Worm (Caenorhabditis elegans) whole organism, L3 larva: Measurements from ENCODE around the gene C34C6.10.

Experiments
- R02D3.7 ChIP-seq: fragments of 150-350 bp; optimal IDR thresholded peaks from 2 replicates; lab custom pipeline; 2014; ENCODE audit warnings: missing biosample characterization, missing genetic modification characterization
- ama-1 ChIP-seq: fragments of 150-350 bp; optimal IDR thresholded peaks from 2 replicates; lab custom pipeline; 2018
- ceh-28 ChIP-seq: fragments of 150-350 bp; optimal IDR thresholded peaks from 2 replicates; lab custom pipeline; 2014; ENCODE audit warnings: missing biosample characterization, missing genetic modification reagents, missing genetic modification characterization
- ceh-9 ChIP-seq: sonication (generic microtip); optimal IDR thresholded peaks from 2 replicates; lab custom pipeline; 2018; ENCODE audit warnings: missing biosample characterization, missing genetic modification characterization
- egl-27 ChIP-seq: sonication (generic microtip); optimal IDR thresholded peaks from 4 replicates; lab custom pipeline; 2017; ENCODE audit warnings: missing biosample characterization, missing genetic modification reagents, missing genetic modification characterization
- egl-5 ChIP-seq: fragments of 150-350 bp; optimal IDR thresholded peaks from 2 replicates; lab custom pipeline; 2017; ENCODE audit warnings: missing biosample characterization, missing genetic modification reagents, missing genetic modification characterization, inconsistent platforms
- elt-1 ChIP-seq: fragments of 150-350 bp; optimal IDR thresholded peaks from 2 replicates; lab custom pipeline; 2014; ENCODE audit warnings: missing biosample characterization, missing genetic modification characterization
- elt-2 ChIP-seq: sonication (generic microtip); optimal IDR thresholded peaks from 2 replicates; lab custom pipeline; 2016; ENCODE audit warnings: missing genetic modification reagents, mild to moderate bottlenecking, missing genetic modification characterization, missing compliant biosample characterization
- elt-3 ChIP-seq, 3 experiments: fragments of 150-350 bp in 1 of 3; sonication (generic microtip) in 2 of 3; optimal IDR thresholded peaks; 2 replicates in 2 of 3; 4 replicates in 1 of 3; lab custom pipeline; 2014 to 2017; ENCODE audit warnings: missing biosample characterization in 3 of 3, missing genetic modification characterization in 3 of 3
- eor-1 ChIP-seq, 2 experiments: fragments of 150-350 bp; optimal IDR thresholded peaks; 2 replicates each; lab custom pipeline; 2014 to 2018; ENCODE audit warnings: missing biosample characterization in 2 of 2, missing genetic modification characterization in 2 of 2
- fkh-10 ChIP-seq: sonication (generic microtip); optimal IDR thresholded peaks from 2 replicates; lab custom pipeline; 2017; ENCODE audit warnings: missing biosample characterization, missing genetic modification reagents, missing genetic modification characterization
- fkh-2 ChIP-seq: fragments of 150-350 bp; optimal IDR thresholded peaks from 2 replicates; lab custom pipeline; 2014; ENCODE audit warnings: missing biosample characterization, missing genetic modification reagents, missing genetic modification characterization
- lin-15B ChIP-seq: fragments of 150-350 bp; optimal IDR thresholded peaks from 2 replicates; lab custom pipeline; 2014; ENCODE audit warnings: missing biosample characterization, missing genetic modification characterization
- mml-1 ChIP-seq: fragments of 150-350 bp; sonication (generic microtip); optimal IDR thresholded peaks from 3 replicates; lab custom pipeline; 2014; ENCODE audit warnings: missing biosample characterization, missing genetic modification characterization
- nfya-1 ChIP-seq: sonication (generic microtip); optimal IDR thresholded peaks from 2 replicates; lab custom pipeline; 2017; ENCODE audit warnings: missing genetic modification characterization, mild to moderate bottlenecking, missing compliant biosample characterization, antibody characterized with exemption, moderate library complexity; ENCODE audit not compliant: insufficient read depth
- nhr-23 ChIP-seq: fragments of 150-350 bp; optimal IDR thresholded peaks from 2 replicates; lab custom pipeline; 2014; ENCODE audit warnings: missing biosample characterization, missing genetic modification reagents, missing genetic modification characterization
- nhr-25 ChIP-seq: sonication (generic microtip); optimal IDR thresholded peaks from 2 replicates; lab custom pipeline; 2017; ENCODE audit warnings: missing biosample characterization, missing genetic modification characterization
- nhr-67 ChIP-seq: fragments of 150-350 bp; optimal IDR thresholded peaks from 2 replicates; lab custom pipeline; 2014; ENCODE audit warnings: missing biosample characterization, missing genetic modification characterization
- nhr-76 ChIP-seq: fragments of 150-350 bp; sonication (generic microtip); optimal IDR thresholded peaks from 5 replicates; lab custom pipeline; 2014; ENCODE audit warnings: missing biosample characterization, missing genetic modification characterization
- nhr-77 ChIP-seq: fragments of 150-350 bp; optimal IDR thresholded peaks from 2 replicates; lab custom pipeline; 2014; ENCODE audit warnings: missing biosample characterization, missing genetic modification characterization
- pha-4 ChIP-seq: fragments of 150-350 bp; optimal IDR thresholded peaks from 2 replicates; lab custom pipeline; 2014; ENCODE audit warnings: missing biosample characterization, missing genetic modification reagents, missing genetic modification characterization
- pqm-1 ChIP-seq: fragments of 150-350 bp; optimal IDR thresholded peaks from 2 replicates; lab custom pipeline; 2017; ENCODE audit warnings: missing biosample characterization, missing genetic modification characterization, inconsistent platforms
- sea-2 ChIP-seq: fragments of 150-350 bp; sonication (generic microtip); optimal IDR thresholded peaks from 4 replicates; lab custom pipeline; 2014; ENCODE audit warnings: missing biosample characterization, missing genetic modification reagents, missing genetic modification characterization
- skn-1 ChIP-seq: fragments of 150-350 bp; optimal IDR thresholded peaks from 2 replicates; lab custom pipeline; 2014; ENCODE audit warnings: missing biosample characterization, missing genetic modification characterization
- tbx-2 ChIP-seq: sonication (generic microtip); optimal IDR thresholded peaks from 2 replicates; lab custom pipeline; 2016; ENCODE audit warnings: mild to moderate bottlenecking, missing genetic modification characterization, missing compliant biosample characterization
- unc-62 ChIP-seq: fragments of 150-350 bp; sonication (generic microtip); optimal IDR thresholded peaks from 4 replicates; lab custom pipeline; 2014; ENCODE audit warnings: missing biosample characterization, missing genetic modification reagents, missing genetic modification characterization
- ztf-11 ChIP-seq: fragments of 150-350 bp; optimal IDR thresholded peaks from 2 replicates; lab custom pipeline; 2014; ENCODE audit warnings: missing biosample characterization, missing genetic modification characterization
- ztf-4 ChIP-seq: fragments of 150-350 bp; optimal IDR thresholded peaks from 2 replicates; lab custom pipeline; 2014; ENCODE audit warnings: missing biosample characterization, missing genetic modification characterization

C34C6.10 gene

ce11 chrII:8704413-8704874 lies 8.8 kb upstream of the C34C6.10 start, which contains the start of gene prx-5:
Gene prx-5, plus strand, starts transcription at chrII:8704824.
- no peak for TF ChIP-seq fkh-10 (GFP tag; lab: Kevin White, UChicago)
- TF ChIP-seq skn-1 (tag; lab: Kevin White, UChicago), result no peak
- peak; percentile 43 for TF ChIP-seq ceh-28 (tag; lab: Kevin White, UChicago)
- TF ChIP-seq ceh-9 (tag; lab: Kevin White, UChicago), result no peak
- no peak for TF ChIP-seq nhr-67
- peak; percentile 67 for TF ChIP-seq elt-2 (tag; lab: Kevin White, UChicago)
- TF ChIP-seq lin-15B, result no peak
- no peak for TF ChIP-seq nhr-76 (tag; lab: Kevin White, UChicago)
- no peak for TF ChIP-seq eor-1 (tag; optimal IDR thresholded peaks at IDR 0.05; lab: Kevin White, UChicago)
- peak; percentile 50 for TF ChIP-seq pqm-1 (tag; lab: Kevin White, UChicago)
- no peak for TF ChIP-seq ztf-4 (tag; lab: Kevin White, UChicago)
- no peak for TF ChIP-seq tbx-2 (tag; lab: Kevin White, UChicago)

- TF ChIP-seq pqm-1 (tag; lab: Kevin White, UChicago), result no peak
- TF ChIP-seq egl-5 (tag; lab: Kevin White, UChicago), result no peak
- TF ChIP-seq fkh-10 (GFP tag; lab: Kevin White, UChicago), result no peak
- no peak for TF ChIP-seq ztf-11
- TF ChIP-seq elt-3 (tag; optimal IDR thresholded peaks at IDR 0.05; lab: Kevin White, UChicago), result no peak
- TF ChIP-seq sea-2 (GFP tag; lab: Kevin White, UChicago), result no peak
- no peak for TF ChIP-seq egl-27
- TF ChIP-seq nhr-67, result no peak
- no peak for TF ChIP-seq lin-15B
- TF ChIP-seq pha-4, result no peak
- no peak for TF ChIP-seq fkh-2
- TF ChIP-seq nfya-1 (tag; lab: Kevin White, UChicago), result no peak
- no peak for TF ChIP-seq nhr-23
- no peak for TF ChIP-seq R02D3.7
- no peak for TF ChIP-seq elt-2 (tag; lab: Kevin White, UChicago)
- TF ChIP-seq eor-1 (tag; optimal IDR thresholded peaks at IDR 0.05; lab: Kevin White, UChicago), result no peak
- TF ChIP-seq mml-1 (tag; lab: Kevin White, UChicago), result no peak
These were observed 8.0 kb upstream of the C34C6.10 start, which contains the start of gene ceh-7 for ce11 chrII:8703729-8704128. Gene ceh-7, minus strand, starts transcription at chrII:8703829.

ce11 chrII:8701619-8702350 lies 6.1 kb upstream of the C34C6.10 start, which contains the start of gene sphk-1:
Gene sphk-1, minus strand, starts transcription at chrII:8701669.
- no peak for TF ChIP-seq ceh-28 (tag; lab: Kevin White, UChicago)
- TF ChIP-seq pha-4, result peak; percentile 54
- TF ChIP-seq, all 47 proteins: peak for 1

ce11 chrII:8701059-8701458 lies 5.4 kb upstream of the C34C6.10 start:
- TF ChIP-seq fkh-2 (no peak), pha-4 (peak; percentile 14)

- TF ChIP-seq elt-1 (tag; lab: Kevin White, UChicago) (no peak), ama-1 (lab: Kevin White, UChicago) (no peak), egl-5 (tag; lab: Kevin White, UChicago) (no peak), nhr-25 (no peak)
These were observed 3.1 kb upstream of the C34C6.10 start, which contains the start of gene chdh-1 for ce11 chrII:8698828-8699227. Gene chdh-1, minus strand, starts transcription at chrII:8698928.

- TF ChIP-seq unc-62, result no peak
- TF ChIP-seq skn-1 (tag; lab: Kevin White, UChicago), result no peak
- TF ChIP-seq R02D3.7, result no peak
- TF ChIP-seq egl-27, result no peak
- TF ChIP-seq nhr-77 (tag; lab: Kevin White, UChicago), result no peak
- TF ChIP-seq mml-1 (tag; lab: Kevin White, UChicago), result no peak
These were observed 4.2 kb downstream of the C34C6.10 start, which contains the start of gene C34C6.3 for ce11 chrII:8691344-8691960. Gene C34C6.3, plus strand, starts transcription at chrII:8691910.
